Worm (Caenorhabditis elegans) whole organism, early embryonic: ENCODE results near the gene lgc-31.

Source experiments
- B0310.2 ChIP-seq: sonication (generic microtip); optimal IDR thresholded peaks from 2 replicates; lab custom pipeline; 2016; ENCODE audit warnings: mild to moderate bottlenecking, missing genetic modification characterization, missing compliant biosample characterization
- F13C5.2 ChIP-seq: sonication (generic microtip); optimal IDR thresholded peaks from 2 replicates; lab custom pipeline; 2017; ENCODE audit warnings: mild to moderate bottlenecking, missing genetic modification characterization, inconsistent platforms, missing compliant biosample characterization
- aly-1 ChIP-seq: sonication (generic microtip); optimal IDR thresholded peaks from 2 replicates; lab custom pipeline; 2016; ENCODE audit warnings: missing genetic modification characterization, missing compliant biosample characterization
- ama-1 ChIP-seq: fragments of 150-350 bp; optimal IDR thresholded peaks from 2 replicates; lab custom pipeline; 2014
- ceh-13 ChIP-seq: fragments of 200-800 bp; sonication (Bioruptor generic); optimal IDR thresholded peaks from 2 replicates; lab custom pipeline; 2018; ENCODE audit warnings: mild to moderate bottlenecking, missing genetic modification characterization, missing compliant biosample characterization
- ceh-36 ChIP-seq: sonication (generic microtip); optimal IDR thresholded peaks from 2 replicates; lab custom pipeline; 2016; ENCODE audit warnings: missing genetic modification characterization, inconsistent platforms, missing compliant biosample characterization
- ets-7 ChIP-seq: sonication (generic microtip); optimal IDR thresholded peaks from 2 replicates; lab custom pipeline; 2016; ENCODE audit warnings: missing genotype, missing genetic modification characterization, missing compliant biosample characterization
- flt-1 ChIP-seq: fragments of 200-800 bp; sonication (Bioruptor generic); IDR thresholded peaks from 2 replicates; pipeline ENCODE4 v1.3.6; 2022; ENCODE audit warnings: missing genetic modification characterization, missing compliant biosample characterization
- hmbx-1 ChIP-seq: sonication (generic microtip); optimal IDR thresholded peaks from 2 replicates; lab custom pipeline; 2016; ENCODE audit warnings: mild to moderate bottlenecking, missing genetic modification characterization, missing compliant biosample characterization
- hmg-4 ChIP-seq: fragments of 200-800 bp; sonication (Bioruptor generic); optimal IDR thresholded peaks from 2 replicates; lab custom pipeline; 2018; ENCODE audit warnings: mild to moderate bottlenecking, missing genetic modification characterization, missing compliant biosample characterization
- hnd-1 ChIP-seq: sonication (generic microtip); optimal IDR thresholded peaks from 2 replicates; lab custom pipeline; 2016; ENCODE audit warnings: missing genetic modification characterization, missing compliant biosample characterization
- pes-1 ChIP-seq: fragments of 200-800 bp; sonication (Bioruptor generic); IDR thresholded peaks from 2 replicates; pipeline ENCODE4 v1.3.6; 2022; ENCODE audit warnings: missing genetic modification reagents, missing genetic modification characterization, missing compliant biosample characterization
- scrt-1 ChIP-seq: fragments of 200-800 bp; sonication (Bioruptor generic); IDR thresholded peaks from 2 replicates; pipeline ENCODE4 v1.3.6; 2022; ENCODE audit warnings: missing genetic modification characterization, missing compliant biosample characterization
- sea-1 ChIP-seq: fragments of 200-800 bp; sonication (Bioruptor generic); conservative IDR thresholded peaks from 2 replicates; pipeline ENCODE4 v1.3.6; 2022; ENCODE audit warnings: missing genetic modification characterization, missing compliant biosample characterization
- tbx-11 ChIP-seq: fragments of 200-800 bp; sonication (Bioruptor generic); IDR thresholded peaks from 2 replicates; pipeline ENCODE4 v1.3.6; 2022; ENCODE audit warnings: missing genetic modification characterization, missing compliant biosample characterization
- tbx-37 ChIP-seq: fragments of 200-800 bp; sonication (Bioruptor generic); conservative IDR thresholded peaks from 2 replicates; pipeline ENCODE4 v1.3.6; 2022; ENCODE audit warnings: missing genetic modification reagents, missing genetic modification characterization, missing compliant biosample characterization
- tra-4 ChIP-seq: sonication (generic microtip); optimal IDR thresholded peaks from 2 replicates; lab custom pipeline; 2017; ENCODE audit warnings: missing genetic modification characterization, missing compliant biosample characterization

Gene lgc-31

ce11 chrV:15521920-15522319 is at the start of gene lgc-31:
lgc-31 (minus strand) TSS chrV:15522020.
- no peak for TF ChIP-seq F13C5.2 (tag; lab: Kevin White, UChicago)
- TF ChIP-seq sea-1 (GFP tag; lab: Robert Waterston, UW) = no peak
- no peak for TF ChIP-seq aly-1 (tag; lab: Kevin White, UChicago)
- TF ChIP-seq hmbx-1 (tag; lab: Kevin White, UChicago) = no peak
- TF ChIP-seq tbx-37 (GFP tag; lab: Robert Waterston, UW) = no peak
- TF ChIP-seq flt-1 (GFP tag; lab: Robert Waterston, UW) = no peak
- no peak for TF ChIP-seq pes-1 (GFP tag; lab: Robert Waterston, UW)
- TF ChIP-seq ceh-13 (GFP tag; lab: Kevin White, UChicago) = no peak
- no peak for TF ChIP-seq tbx-11 (GFP tag; lab: Robert Waterston, UW)
- no peak for TF ChIP-seq hnd-1 (tag; lab: Kevin White, UChicago)

ce11 chrV:15571006-15571526 is 49.2 kb upstream of the lgc-31 start, which contains the start of gene fbxa-95:
fbxa-95 (plus strand) TSS chrV:15571476.
- TF ChIP-seq hmbx-1 (tag; lab: Kevin White, UChicago) (no peak), ceh-36 (tag; lab: Kevin White, UChicago) (no peak), ceh-13 (GFP tag; lab: Kevin White, UChicago) (no peak), pes-1 (GFP tag; lab: Robert Waterston, UW) (no peak)

- TF ChIP-seq flt-1 (GFP tag; lab: Robert Waterston, UW) (no peak), ceh-36 (tag; lab: Kevin White, UChicago) (no peak), aly-1 (tag; lab: Kevin White, UChicago) (no peak), tbx-11 (GFP tag; lab: Robert Waterston, UW) (no peak), pes-1 (GFP tag; lab: Robert Waterston, UW) (no peak), hnd-1 (tag; lab: Kevin White, UChicago) (no peak), B0310.2 (tag; lab: Kevin White, UChicago) (no peak), tra-4 (no peak), hmg-4 (GFP tag; lab: Kevin White, UChicago) (no peak), hmbx-1 (tag; lab: Kevin White, UChicago) (no peak)
Measured at ce11 chrV:15569702-15570430, 48.0 kb upstream of the lgc-31 start, which contains the start of gene lsm-5. lsm-5 (plus strand) TSS chrV:15570380.

ce11 chrV:15568381-15568780 is 46.6 kb upstream of the lgc-31 start:
- TF ChIP-seq aly-1 (tag; lab: Kevin White, UChicago) (no peak), ceh-13 (GFP tag; lab: Kevin White, UChicago) (no peak), scrt-1 (GFP tag; lab: Robert Waterston, UW) (no peak), pes-1 (GFP tag; lab: Robert Waterston, UW) (no peak), flt-1 (GFP tag; lab: Robert Waterston, UW) (no peak), F13C5.2 (tag; lab: Kevin White, UChicago) (no peak), hmbx-1 (tag; lab: Kevin White, UChicago) (no peak), tbx-11 (GFP tag; lab: Robert Waterston, UW) (no peak), tra-4 (no peak), tbx-37 (GFP tag; lab: Robert Waterston, UW) (no peak), hmg-4 (GFP tag; lab: Kevin White, UChicago) (no peak), ets-7 (tag; lab: Kevin White, UChicago) (no peak), sea-1 (GFP tag; lab: Robert Waterston, UW) (no peak), ceh-36 (tag; lab: Kevin White, UChicago) (no peak), hnd-1 (tag; lab: Kevin White, UChicago) (no peak), B0310.2 (tag; lab: Kevin White, UChicago) (no peak), ama-1 (lab: Kevin White, UChicago) (no peak)

ce11 chrV:15567344-15567804 is 45.6 kb upstream of the lgc-31 start, which contains the start of gene acs-2:
acs-2 (plus strand) TSS chrV:15567394.
- TF ChIP-seq F13C5.2 (tag; lab: Kevin White, UChicago) (no peak), ceh-13 (GFP tag; lab: Kevin White, UChicago) (no peak), ceh-36 (tag; lab: Kevin White, UChicago) (no peak), hnd-1 (tag; lab: Kevin White, UChicago) (no peak), ama-1 (lab: Kevin White, UChicago) (no peak), aly-1 (tag; lab: Kevin White, UChicago) (no peak), tbx-37 (GFP tag; lab: Robert Waterston, UW) (no peak)

ce11 chrV:15566511-15567178 is 44.8 kb upstream of the lgc-31 start:
- TF ChIP-seq hmg-4 (GFP tag; lab: Kevin White, UChicago) (no peak), ceh-36 (tag; lab: Kevin White, UChicago) (no peak), tra-4 (no peak), flt-1 (GFP tag; lab: Robert Waterston, UW) (no peak), ets-7 (tag; lab: Kevin White, UChicago) (no peak), scrt-1 (GFP tag; lab: Robert Waterston, UW) (no peak), F13C5.2 (tag; lab: Kevin White, UChicago) (no peak), pes-1 (GFP tag; lab: Robert Waterston, UW) (no peak), hnd-1 (tag; lab: Kevin White, UChicago) (no peak), ama-1 (lab: Kevin White, UChicago) (no peak), aly-1 (tag; lab: Kevin White, UChicago) (no peak), tbx-11 (GFP tag; lab: Robert Waterston, UW) (no peak), sea-1 (GFP tag; lab: Robert Waterston, UW) (no peak), ceh-13 (GFP tag; lab: Kevin White, UChicago) (no peak), tbx-37 (GFP tag; lab: Robert Waterston, UW) (no peak), B0310.2 (tag; lab: Kevin White, UChicago) (no peak), hmbx-1 (tag; lab: Kevin White, UChicago) (no peak)
